Worm (Caenorhabditis elegans): ENCODE data around the gene srh-193.

The srh-193 gene

DNA sequence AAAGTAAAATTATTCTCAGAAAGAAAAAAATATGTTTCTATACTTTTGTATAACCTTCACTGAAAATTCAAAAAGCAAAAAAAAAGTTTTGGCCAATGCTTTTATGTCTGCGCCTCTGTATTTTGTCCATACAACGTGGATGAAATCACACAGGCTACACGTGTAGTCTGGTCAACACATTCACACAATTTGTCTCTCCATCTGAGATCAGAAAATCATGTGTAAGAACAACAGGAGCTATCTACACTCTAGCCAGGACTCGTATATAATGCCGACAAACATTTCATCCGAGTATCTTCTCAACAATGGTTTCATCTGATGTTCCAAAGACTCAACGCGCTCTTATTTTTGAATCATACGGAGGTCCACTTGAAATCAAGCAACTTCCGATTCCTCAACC is 36.8 kb upstream of the srh-193 start, which contains the start of gene D2063.1:
Gene D2063.1, plus strand, starts transcription at position 281 of the 400 bp plus-strand sequence.
- TF ChIP-seq nhr-11 (tag; optimal IDR thresholded peaks at IDR 0.05) (peak; percentile 51), nhr-77 (tag; optimal IDR thresholded peaks at IDR 0.05) (no peak)

- TF ChIP-seq elt-3 (tag; optimal IDR thresholded peaks at IDR 0.05): no peak
- TF ChIP-seq pha-4 (tag; optimal IDR thresholded peaks at IDR 0.05): peak; percentile 56
- TF ChIP-seq ztf-4 (tag; optimal IDR thresholded peaks at IDR 0.05): no peak
Observed at ce11 chrV:4325415-4325814, 35.4 kb upstream of the srh-193 start, which contains the start of gene nhr-125. TSS of gene nhr-125 (minus strand) at chrV:4325515.

DNA sequence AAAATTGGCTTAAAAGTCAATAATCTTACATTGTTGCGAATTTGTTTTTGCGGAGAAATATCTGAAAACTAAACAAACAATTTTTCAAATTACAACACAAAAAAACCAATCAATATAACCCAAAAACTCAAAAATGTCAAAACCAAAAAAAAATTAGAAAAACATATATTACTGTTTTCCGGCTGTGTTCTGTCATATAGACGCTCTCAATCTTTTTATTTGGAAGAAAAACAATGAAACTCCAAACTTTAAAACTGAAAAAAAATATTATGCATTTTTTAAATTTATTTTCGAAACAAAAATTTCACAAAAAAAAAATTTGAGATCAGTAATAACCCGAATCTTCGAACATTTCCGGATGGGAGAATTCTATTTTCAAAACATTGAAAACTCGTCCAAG is 32.7 kb upstream of the srh-193 start, which contains the start of gene R02D1.2:
Gene R02D1.2, minus strand, starts transcription at position 101 of the 400 bp plus-strand sequence.
- TF ChIP-seq nhr-12 (tag; optimal IDR thresholded peaks at IDR 0.05) (no peak), nfya-1 (tag; optimal IDR thresholded peaks at IDR 0.05; ENCODE audit: insufficient read depth) (no peak), eor-1 (tag; optimal IDR thresholded peaks at IDR 0.05) (no peak), ceh-28 (tag; optimal IDR thresholded peaks at IDR 0.05) (no peak), ztf-4 (tag; optimal IDR thresholded peaks at IDR 0.05) (no peak), nhr-25 (tag; optimal IDR thresholded peaks at IDR 0.05) (no peak), ceh-82 (tag; optimal IDR thresholded peaks at IDR 0.05) (no peak), lin-39 (tag; optimal IDR thresholded peaks at IDR 0.05) (no peak), ZK546.5 (tag; optimal IDR thresholded peaks at IDR 0.05) (no peak), tbx-2 (tag; optimal IDR thresholded peaks at IDR 0.05) (no peak)

- TF ChIP-seq fos-1 (tag; optimal IDR thresholded peaks at IDR 0.05): no peak
- TF ChIP-seq egl-27 (tag; optimal IDR thresholded peaks at IDR 0.05): no peak
- TF ChIP-seq nhr-67 (tag; optimal IDR thresholded peaks at IDR 0.05): no peak
- TF ChIP-seq daf-12 (tag; optimal IDR thresholded peaks at IDR 0.05): no peak
- no peak for TF ChIP-seq ztf-11 (tag; optimal IDR thresholded peaks at IDR 0.05)
- no peak for TF ChIP-seq ceh-9 (tag; optimal IDR thresholded peaks at IDR 0.05)
- TF ChIP-seq mdl-1 (tag; optimal IDR thresholded peaks at IDR 0.05): no peak
- no peak for TF ChIP-seq ceh-16 (tag; optimal IDR thresholded peaks at IDR 0.05)
- no peak for TF ChIP-seq nhr-76 (tag; optimal IDR thresholded peaks at IDR 0.05)
- no peak for TF ChIP-seq jun-1 (tag; optimal IDR thresholded peaks at IDR 0.05)
- TF ChIP-seq nhr-237 (tag; optimal IDR thresholded peaks at IDR 0.05): no peak
Observed at ce11 chrV:4319867-4320266, 29.9 kb upstream of the srh-193 start, which contains the start of gene ZC132.9. TSS of gene ZC132.9 (minus strand) at chrV:4319967.

- TF ChIP-seq elt-3 (tag; optimal IDR thresholded peaks at IDR 0.05): no peak
- no peak for TF ChIP-seq nhr-237 (tag; optimal IDR thresholded peaks at IDR 0.05)
- no peak for TF ChIP-seq ama-1 (optimal IDR thresholded peaks at IDR 0.05)
- TF ChIP-seq nhr-67 (tag; optimal IDR thresholded peaks at IDR 0.05): no peak
- TF ChIP-seq nhr-23 (tag; optimal IDR thresholded peaks at IDR 0.05): no peak
- TF ChIP-seq nfya-1 (tag; optimal IDR thresholded peaks at IDR 0.05; ENCODE audit: insufficient read depth): no peak
- TF ChIP-seq unc-39 (tag; optimal IDR thresholded peaks at IDR 0.05): no peak
- no peak for TF ChIP-seq ceh-9 (tag; optimal IDR thresholded peaks at IDR 0.05)
- TF ChIP-seq jun-1 (tag; optimal IDR thresholded peaks at IDR 0.05): no peak
- TF ChIP-seq nhr-12 (tag; optimal IDR thresholded peaks at IDR 0.05): no peak
- TF ChIP-seq snpc-4 (tag; optimal IDR thresholded peaks at IDR 0.05): no peak
- TF ChIP-seq ceh-28 (tag; optimal IDR thresholded peaks at IDR 0.05): no peak
- TF ChIP-seq zag-1 (tag; optimal IDR thresholded peaks at IDR 0.05): no peak
Observed at ce11 chrV:4315057-4315456, 25.1 kb upstream of the srh-193 start, which contains the start of gene srh-192. TSS of gene srh-192 (minus strand) at chrV:4315157.

- TF ChIP-seq aly-2 (tag; optimal IDR thresholded peaks at IDR 0.05) (no peak), ZK546.5 (tag; optimal IDR thresholded peaks at IDR 0.05) (no peak), nhr-23 (tag; optimal IDR thresholded peaks at IDR 0.05) (no peak), mdl-1 (tag; optimal IDR thresholded peaks at IDR 0.05) (no peak), snpc-4 (tag; optimal IDR thresholded peaks at IDR 0.05) (no peak), hmg-11 (tag; optimal IDR thresholded peaks at IDR 0.05) (no peak), ceh-82 (tag; optimal IDR thresholded peaks at IDR 0.05) (no peak), ztf-11 (tag; optimal IDR thresholded peaks at IDR 0.05) (no peak), nhr-11 (tag; optimal IDR thresholded peaks at IDR 0.05) (no peak), ceh-9 (tag; optimal IDR thresholded peaks at IDR 0.05) (no peak), elt-3 (tag; optimal IDR thresholded peaks at IDR 0.05) (no peak), eor-1 (tag; optimal IDR thresholded peaks at IDR 0.05) (no peak), ztf-4 (tag; optimal IDR thresholded peaks at IDR 0.05) (no peak), ceh-16 (tag; optimal IDR thresholded peaks at IDR 0.05) (no peak), sea-2 (GFP tag; optimal IDR thresholded peaks at IDR 0.05) (no peak), R02D3.7 (tag; optimal IDR thresholded peaks at IDR 0.05) (no peak)
Observed at ce11 chrV:4304240-4304639, 14.2 kb upstream of the srh-193 start.
